Worm (Caenorhabditis elegans) whole organism, L1 larva: ENCODE results near the gene sdz-9.

Experiments used
- C04F5.9 ChIP-seq: sonication (generic microtip); optimal IDR thresholded peaks from 2 replicates; lab custom pipeline; 2016; ENCODE audit warnings: missing genetic modification characterization, missing compliant biosample characterization
- C16A3.4 ChIP-seq: fragments of 150-350 bp; optimal IDR thresholded peaks from 2 replicates; lab custom pipeline; 2014; ENCODE audit warnings: missing biosample characterization, missing genetic modification characterization
- Y116A8C.19 ChIP-seq: sonication (generic microtip); optimal IDR thresholded peaks from 2 replicates; lab custom pipeline; 2016; ENCODE audit warnings: missing compliant biosample characterization, missing genetic modification characterization, borderline replicate concordance
- aha-1 ChIP-seq: fragments of 150-350 bp; optimal IDR thresholded peaks from 2 replicates; lab custom pipeline; 2014; ENCODE audit warnings: missing biosample characterization, missing genetic modification characterization
- alr-1 ChIP-seq: fragments of 200-800 bp; sonication (Bioruptor generic); optimal IDR thresholded peaks from 2 replicates; lab custom pipeline; 2018; ENCODE audit warnings: borderline replicate concordance, mild to moderate bottlenecking, missing genetic modification characterization, missing compliant biosample characterization
- ama-1 ChIP-seq: fragments of 150-350 bp; optimal IDR thresholded peaks from 2 replicates; lab custom pipeline; 2014
- ceh-63 ChIP-seq: fragments of 200-800 bp; sonication (Bioruptor generic); optimal IDR thresholded peaks from 2 replicates; lab custom pipeline; 2018; ENCODE audit warnings: mild to moderate bottlenecking, missing genetic modification characterization, missing compliant biosample characterization
- ceh-8 ChIP-seq: fragments of 200-800 bp; sonication (Bioruptor generic); optimal IDR thresholded peaks from 2 replicates; lab custom pipeline; 2018; ENCODE audit warnings: mild to moderate bottlenecking, missing genetic modification characterization, moderate library complexity, missing compliant biosample characterization
- dsc-1 ChIP-seq: sonication (generic microtip); optimal IDR thresholded peaks from 2 replicates; lab custom pipeline; 2016; ENCODE audit warnings: mild to moderate bottlenecking, missing genetic modification characterization, missing compliant biosample characterization
- efl-3 ChIP-seq: fragments of 200-800 bp; sonication (Bioruptor generic); optimal IDR thresholded peaks from 2 replicates; lab custom pipeline; 2018; ENCODE audit warnings: mild to moderate bottlenecking, missing genetic modification characterization, missing compliant biosample characterization
- elt-2 ChIP-seq: sonication (generic microtip); optimal IDR thresholded peaks from 2 replicates; lab custom pipeline; 2016; ENCODE audit warnings: missing genetic modification characterization, mild to moderate bottlenecking, inconsistent platforms, missing compliant biosample characterization, missing genetic modification reagents
- ets-5 ChIP-seq: fragments of 200-800 bp; sonication (Bioruptor generic); IDR thresholded peaks from 2 replicates; pipeline ENCODE4 v1.3.6; 2022; ENCODE audit warnings: missing genetic modification characterization, missing compliant biosample characterization
- fkh-10 ChIP-seq: sonication (generic microtip); optimal IDR thresholded peaks from 2 replicates; lab custom pipeline; 2017; ENCODE audit warnings: missing biosample characterization, missing genetic modification reagents, missing genetic modification characterization
- grh-1 ChIP-seq: fragments of 200-800 bp; sonication (Bioruptor generic); IDR thresholded peaks from 2 replicates; pipeline ENCODE4 v1.3.6; 2022; ENCODE audit warnings: missing genetic modification reagents, missing genetic modification characterization, missing compliant biosample characterization
- hlh-17 ChIP-seq: fragments of 200-800 bp; sonication (Bioruptor generic); optimal IDR thresholded peaks from 2 replicates; lab custom pipeline; 2018; ENCODE audit warnings: missing genetic modification characterization, mild to moderate bottlenecking, missing compliant biosample characterization, moderate library complexity, borderline replicate concordance
- hlh-4 ChIP-seq: sonication (generic microtip); optimal IDR thresholded peaks from 2 replicates; lab custom pipeline; 2016; ENCODE audit warnings: mild to moderate bottlenecking, missing genetic modification characterization, missing compliant biosample characterization
- isw-1 ChIP-seq: fragments of 200-800 bp; sonication (Bioruptor generic); IDR thresholded peaks from 2 replicates; pipeline ENCODE4 v1.3.6; 2022; ENCODE audit warnings: missing genetic modification characterization, missing compliant biosample characterization
- jun-1 ChIP-seq: fragments of 150-350 bp; optimal IDR thresholded peaks from 2 replicates; lab custom pipeline; 2014; ENCODE audit warnings: missing biosample characterization, missing genetic modification reagents, missing genetic modification characterization
- lin-13 ChIP-seq: fragments of 150-350 bp; optimal IDR thresholded peaks from 2 replicates; lab custom pipeline; 2014; ENCODE audit warnings: missing biosample characterization, missing genetic modification reagents, missing genetic modification characterization
- lin-39 ChIP-seq: fragments of 150-350 bp; optimal IDR thresholded peaks from 2 replicates; lab custom pipeline; 2014; ENCODE audit warnings: missing biosample characterization, missing genetic modification reagents, missing genetic modification characterization
- lir-3 ChIP-seq: sonication (generic microtip); optimal IDR thresholded peaks from 2 replicates; lab custom pipeline; 2016; ENCODE audit warnings: mild to moderate bottlenecking, missing genetic modification characterization, moderate library complexity, missing compliant biosample characterization; ENCODE audit not compliant: poor library complexity
- mdl-1 ChIP-seq, 2 experiments: fragments of 150-350 bp; optimal IDR thresholded peaks; 2 replicates each; lab custom pipeline; 2014 to 2017; ENCODE audit warnings: missing biosample characterization in 2 of 2, missing genetic modification characterization in 2 of 2, inconsistent platforms in 1 of 2
- mep-1 ChIP-seq: fragments of 150-350 bp; optimal IDR thresholded peaks from 2 replicates; lab custom pipeline; 2014; ENCODE audit warnings: missing biosample characterization, missing genetic modification characterization
- nhr-19 ChIP-seq: fragments of 200-800 bp; sonication (Bioruptor generic); conservative IDR thresholded peaks from 2 replicates; pipeline ENCODE4 v1.3.6; 2022; ENCODE audit warnings: missing genetic modification characterization, missing compliant biosample characterization
- nhr-20 ChIP-seq: sonication (generic microtip); optimal IDR thresholded peaks from 2 replicates; lab custom pipeline; 2016; ENCODE audit warnings: mild to moderate bottlenecking, missing genetic modification characterization, missing compliant biosample characterization
- nhr-71 ChIP-seq: sonication (generic microtip); optimal IDR thresholded peaks from 2 replicates; lab custom pipeline; 2016; ENCODE audit warnings: mild to moderate bottlenecking, missing genetic modification characterization, moderate library complexity, missing compliant biosample characterization
- nhr-77 ChIP-seq: fragments of 150-350 bp; optimal IDR thresholded peaks from 2 replicates; lab custom pipeline; 2014; ENCODE audit warnings: missing biosample characterization, missing genetic modification characterization
- nhr-90 ChIP-seq: sonication (generic microtip); optimal IDR thresholded peaks from 2 replicates; lab custom pipeline; 2016; ENCODE audit warnings: mild to moderate bottlenecking, missing genetic modification characterization, missing compliant biosample characterization; ENCODE audit not compliant: poor library complexity
- pag-3 ChIP-seq: sonication (generic microtip); optimal IDR thresholded peaks from 2 replicates; lab custom pipeline; 2017; ENCODE audit warnings: missing genetic modification characterization, mild to moderate bottlenecking, missing compliant biosample characterization, antibody characterized with exemption, borderline replicate concordance; ENCODE audit not compliant: insufficient read depth
- pqm-1 ChIP-seq: sonication (generic microtip); optimal IDR thresholded peaks from 3 replicates; lab custom pipeline; 2017; ENCODE audit warnings: missing biosample characterization, missing genetic modification characterization
- rnt-1 ChIP-seq: sonication (generic microtip); optimal IDR thresholded peaks from 2 replicates; lab custom pipeline; 2016; ENCODE audit warnings: mild to moderate bottlenecking, missing genetic modification characterization, moderate library complexity, missing compliant biosample characterization
- snu-23 ChIP-seq: sonication (generic microtip); optimal IDR thresholded peaks from 2 replicates; lab custom pipeline; 2016; ENCODE audit warnings: missing genetic modification characterization, missing compliant biosample characterization
- sox-4 ChIP-seq: sonication (generic microtip); optimal IDR thresholded peaks from 2 replicates; lab custom pipeline; 2016; ENCODE audit warnings: missing genetic modification characterization, missing compliant biosample characterization
- sup-37 ChIP-seq: fragments of 200-800 bp; sonication (Bioruptor generic); optimal IDR thresholded peaks from 2 replicates; lab custom pipeline; 2018; ENCODE audit warnings: mild to moderate bottlenecking, missing genetic modification characterization, missing compliant biosample characterization
- swsn-7 ChIP-seq: sonication (generic microtip); optimal IDR thresholded peaks from 2 replicates; lab custom pipeline; 2016; ENCODE audit warnings: missing genetic modification characterization, missing compliant biosample characterization
- tbx-2 ChIP-seq: sonication (generic microtip); optimal IDR thresholded peaks from 2 replicates; lab custom pipeline; 2016; ENCODE audit warnings: missing genetic modification characterization, missing compliant biosample characterization
- tlp-1 ChIP-seq: fragments of 150-350 bp; optimal IDR thresholded peaks from 2 replicates; lab custom pipeline; 2014; ENCODE audit warnings: missing biosample characterization, missing genetic modification characterization
- unc-130 ChIP-seq: fragments of 150-350 bp; optimal IDR thresholded peaks from 2 replicates; lab custom pipeline; 2017; ENCODE audit warnings: missing biosample characterization, missing genetic modification characterization, inconsistent platforms
- unc-86 ChIP-seq: sonication (generic microtip); optimal IDR thresholded peaks from 2 replicates; lab custom pipeline; 2016; ENCODE audit warnings: missing genetic modification characterization, missing compliant biosample characterization
- vab-15 ChIP-seq: sonication (generic microtip); optimal IDR thresholded peaks from 2 replicates; lab custom pipeline; 2017; ENCODE audit warnings: missing genotype, mild to moderate bottlenecking, missing genetic modification characterization, missing compliant biosample characterization
- xbp-1 ChIP-seq: sonication (generic microtip); optimal IDR thresholded peaks from 2 replicates; lab custom pipeline; 2016; ENCODE audit warnings: missing genetic modification characterization, missing compliant biosample characterization
- zip-4 ChIP-seq: fragments of 200-800 bp; sonication (Bioruptor generic); optimal IDR thresholded peaks from 2 replicates; lab custom pipeline; 2018; ENCODE audit warnings: mild to moderate bottlenecking, missing genetic modification characterization, moderate library complexity, missing compliant biosample characterization
- ztf-11 ChIP-seq, 2 experiments: sonication (generic microtip); optimal IDR thresholded peaks; 2 replicates each; lab custom pipeline; 2016 to 2017; ENCODE audit warnings: missing genetic modification characterization in 2 of 2, missing biosample characterization in 1 of 2, missing compliant biosample characterization in 1 of 2
- ztf-4 ChIP-seq: fragments of 150-350 bp; optimal IDR thresholded peaks from 2 replicates; lab custom pipeline; 2014; ENCODE audit warnings: missing biosample characterization, missing genetic modification characterization

sdz-9 gene

ce11 chrII:2752536-2752935 lies 20.9 kb downstream of the sdz-9 start, which contains the start of gene F29A7.6 (continued):
- TF ChIP-seq nhr-19 (GFP tag; lab: Robert Waterston, UW): peak; percentile 65
- TF ChIP-seq aha-1: no peak
- TF ChIP-seq Y116A8C.19: no peak
- TF ChIP-seq dsc-1: peak; percentile 78
- TF ChIP-seq nhr-77: peak; percentile 3
- peak; percentile 53 for TF ChIP-seq elt-2 (tag; lab: Kevin White, UChicago)

ce11 chrII:2751278-2751677 lies 22.2 kb downstream of the sdz-9 start:
- TF ChIP-seq elt-2 (tag; lab: Kevin White, UChicago) (no peak), vab-15 (tag; lab: Kevin White, UChicago) (no peak), hlh-4 (no peak), ets-5 (GFP tag; lab: Robert Waterston, UW) (no peak), mdl-1 (tag; optimal IDR thresholded peaks at IDR 0.05; lab: Kevin White, UChicago) (no peak)

DNA sequence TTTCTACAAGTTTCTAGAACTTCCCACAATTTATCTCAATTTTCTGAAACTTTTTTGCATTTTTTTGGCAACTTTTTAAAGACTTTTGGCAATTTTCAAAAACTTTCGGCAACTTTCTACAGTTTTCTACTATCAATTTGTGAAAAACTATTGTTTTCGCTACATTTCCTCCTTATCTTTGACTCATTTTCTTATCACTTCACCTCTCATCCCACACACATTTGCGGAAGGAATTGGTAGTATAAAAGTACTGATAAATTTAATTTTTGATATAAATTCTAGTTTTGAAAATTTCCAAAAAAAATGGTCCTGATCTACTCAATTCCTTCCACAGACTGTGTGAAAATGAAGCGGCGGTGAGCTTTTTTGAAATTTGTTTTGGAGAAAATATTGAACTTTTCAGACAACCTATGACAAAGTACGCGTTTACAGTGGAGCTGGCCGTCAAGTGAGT lies 23.8 kb downstream of the sdz-9 start, which contains the start of gene F29A7.4:
Gene F29A7.4, plus strand, starts transcription at position 404 of the 454 bp plus-strand sequence.
- TF ChIP-seq elt-2 (tag; lab: Kevin White, UChicago) (peak; percentile 72), jun-1 (tag; lab: Kevin White, UChicago) (no peak)

ce11 chrII:2747956-2748621 lies 25.3 kb downstream of the sdz-9 start:
- TF ChIP-seq zip-4 (GFP tag; lab: Kevin White, UChicago): no peak
- no peak for TF ChIP-seq aha-1
- no peak for TF ChIP-seq hlh-17 (GFP tag; lab: Kevin White, UChicago)
- TF ChIP-seq pqm-1: no peak
- TF ChIP-seq unc-86: peak; percentile 67
- no peak for TF ChIP-seq lin-39
- no peak for TF ChIP-seq pag-3 (tag; lab: Kevin White, UChicago)
- no peak for TF ChIP-seq C16A3.4 (tag; lab: Kevin White, UChicago)
- no peak for TF ChIP-seq lir-3 (tag; lab: Kevin White, UChicago)
- no peak for TF ChIP-seq rnt-1 (tag; lab: Kevin White, UChicago)
- TF ChIP-seq mdl-1 (tag; optimal IDR thresholded peaks at IDR 0.05; lab: Kevin White, UChicago): no peak
- TF ChIP-seq mep-1 (tag; lab: Kevin White, UChicago): peak; percentile 29
- TF ChIP-seq ceh-63 (GFP tag; lab: Kevin White, UChicago): no peak
- no peak for TF ChIP-seq grh-1 (GFP tag; lab: Robert Waterston, UW)
- no peak for TF ChIP-seq ztf-11 (tag; optimal IDR thresholded peaks at IDR 0.05; lab: Kevin White, UChicago)
- peak; percentile 42 for TF ChIP-seq xbp-1
- peak; percentile 34 for TF ChIP-seq sox-4 (tag; lab: Kevin White, UChicago)
- no peak for TF ChIP-seq ets-5 (GFP tag; lab: Robert Waterston, UW)
- peak; percentile 53 for TF ChIP-seq isw-1 (GFP tag; lab: Robert Waterston, UW)
- TF ChIP-seq vab-15 (tag; lab: Kevin White, UChicago): no peak
- TF ChIP-seq swsn-7: peak; percentile 53
- TF ChIP-seq alr-1: no peak
- TF ChIP-seq ama-1 (lab: Kevin White, UChicago): no peak
- no peak for TF ChIP-seq Y116A8C.19
- TF ChIP-seq efl-3 (GFP tag; lab: Kevin White, UChicago): no peak
- peak; percentile 4 for TF ChIP-seq lin-13 (GFP tag; lab: Kevin White, UChicago)
- no peak for TF ChIP-seq nhr-20
- TF ChIP-seq ztf-4 (tag; lab: Kevin White, UChicago): no peak
- peak; percentile 88 for TF ChIP-seq fkh-10 (GFP tag; lab: Kevin White, UChicago)
- TF ChIP-seq unc-130 (tag; lab: Kevin White, UChicago): no peak
- TF ChIP-seq nhr-90 (tag; lab: Kevin White, UChicago): no peak
- peak; percentile 3 for TF ChIP-seq ceh-8 (GFP tag; lab: Kevin White, UChicago)
- TF ChIP-seq snu-23 (GFP tag; lab: Kevin White, UChicago): peak; percentile 55
- TF ChIP-seq tbx-2 (tag; lab: Kevin White, UChicago): peak; percentile 75
- TF ChIP-seq sup-37 (GFP tag; lab: Kevin White, UChicago): peak; percentile 11
- TF ChIP-seq tlp-1 (tag; lab: Kevin White, UChicago): no peak
- TF ChIP-seq hlh-4: no peak
- TF ChIP-seq C04F5.9 (tag; lab: Kevin White, UChicago): no peak
- peak; percentile 76 for TF ChIP-seq nhr-71
